Fruit fly (Drosophila melanogaster) whole organism: Measurements from ENCODE around the gene Plp.

Experiments
- CG8478 ChIP-seq: fragments of >200 bp; optimal IDR thresholded peaks from 2 replicates; lab custom pipeline; 2018; ENCODE audit warnings: inconsistent platforms
- Dll ChIP-seq: fragments of >200 bp; optimal IDR thresholded peaks from 2 replicates; lab custom pipeline; 2017
- psq ChIP-seq: fragments of >200 bp; optimal IDR thresholded peaks from 2 replicates; lab custom pipeline; 2017
- usp ChIP-seq: fragments of >200 bp; optimal IDR thresholded peaks from 2 replicates; lab custom pipeline; 2017; ENCODE audit warnings: missing biosample characterization, missing genetic modification characterization, mixed read lengths

DNA sequence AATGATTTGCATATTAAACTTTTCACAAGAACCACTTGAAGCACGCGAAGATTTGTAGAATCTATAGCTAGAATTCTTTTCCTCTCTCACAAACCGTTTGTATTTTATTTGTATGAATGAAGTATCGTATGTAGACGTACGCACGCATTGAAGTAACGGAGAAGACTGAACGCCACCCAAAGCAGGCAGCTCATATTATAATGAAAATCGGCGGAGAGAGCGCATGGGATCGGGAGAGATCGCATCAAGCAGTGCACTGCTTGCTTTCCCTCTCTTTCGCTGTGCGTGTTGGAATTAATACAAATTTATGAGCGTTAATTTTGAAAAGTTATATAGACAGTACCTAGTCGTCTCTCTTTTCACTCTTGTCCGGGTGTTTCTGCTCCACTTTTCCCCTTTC, 15.2 kb downstream of the Plp start:
- TF ChIP-seq psq (no peak), Dll (no peak), CG8478 (lab: Kevin White, UChicago) (no peak), usp (GFP tag; lab: Kevin White, UChicago) (no peak)
